Fruit fly (Drosophila melanogaster) whole organism, embryonic: Measurements from ENCODE around the gene Gr22c.
A peak's percentile ranks its signal among the peaks of the same experiment; 100 is the strongest.

ENCODE experiments used
- CG10267 ChIP-seq: fragments of 200-800 bp; sonication (Bioruptor generic); optimal IDR thresholded peaks from 2 replicates; lab custom pipeline; 2018; ENCODE audit warnings: missing biosample characterization, mild to moderate bottlenecking, missing genetic modification characterization, moderate library complexity
- CG11398 ChIP-seq: fragments of 200-800 bp; sonication (Bioruptor generic); optimal IDR thresholded peaks from 2 replicates; lab custom pipeline; 2016; ENCODE audit warnings: missing biosample characterization, missing genetic modification characterization
- CG14050 ChIP-seq: fragments of 200-800 bp; sonication (Bioruptor generic); IDR thresholded peaks from 3 replicates; pipeline ENCODE4 v1.3.6; 2022; ENCODE audit warnings: missing biosample characterization, missing genetic modification characterization
- CG14860 ChIP-seq: fragments of 200-800 bp; sonication (Bioruptor generic); IDR thresholded peaks from 3 replicates; pipeline ENCODE4 v1.3.6; 2022; ENCODE audit warnings: missing biosample characterization, missing genetic modification characterization; ENCODE audit not compliant: partially characterized antibody
- CG2116 ChIP-seq: fragments of 200-800 bp; sonication (Bioruptor generic); optimal IDR thresholded peaks from 3 replicates; lab custom pipeline; 2018; ENCODE audit warnings: missing biosample characterization, mild to moderate bottlenecking, missing genetic modification characterization
- CG3065 ChIP-seq: fragments of 200-800 bp; sonication (Bioruptor generic); optimal IDR thresholded peaks from 2 replicates; lab custom pipeline; 2016; ENCODE audit warnings: missing biosample characterization, missing genetic modification characterization
- CG34224 ChIP-seq: fragments of 200-800 bp; sonication (Bioruptor generic); IDR thresholded peaks from 3 replicates; pipeline ENCODE4 v1.3.6; 2022; ENCODE audit warnings: missing biosample characterization, missing genetic modification characterization; ENCODE audit not compliant: partially characterized antibody
- CG4424 ChIP-seq: fragments of 200-800 bp; sonication (Bioruptor generic); optimal IDR thresholded peaks from 3 replicates; lab custom pipeline; 2016; ENCODE audit warnings: missing biosample characterization, missing genetic modification characterization
- CG6791 ChIP-seq: fragments of 200-800 bp; sonication (Bioruptor generic); IDR thresholded peaks from 3 replicates; pipeline ENCODE4 v1.3.6; 2022; ENCODE audit warnings: missing biosample characterization, missing genetic modification characterization; ENCODE audit not compliant: partially characterized antibody
- CG6813 ChIP-seq: fragments of 200-800 bp; sonication (Bioruptor generic); optimal IDR thresholded peaks from 2 replicates; lab custom pipeline; 2017; ENCODE audit warnings: missing biosample characterization, missing genetic modification characterization, mild to moderate bottlenecking, moderate library complexity, missing genetic modification reagents
- CG8290 ChIP-seq, 3 experiments: fragments of 200-800 bp; sonication (Bioruptor generic); optimal IDR thresholded peaks; 2 replicates each; lab custom pipeline; 2016 to 2019; ENCODE audit warnings: missing biosample characterization in 3 of 3, missing genetic modification characterization in 3 of 3, mild to moderate bottlenecking in 2 of 3, moderate library complexity in 1 of 3
- CoRest ChIP-seq: fragments of 200-800 bp; sonication (Bioruptor generic); optimal IDR thresholded peaks from 3 replicates; lab custom pipeline; 2018; ENCODE audit warnings: missing biosample characterization, mild to moderate bottlenecking, missing genetic modification characterization, moderate library complexity
- Dll ChIP-seq: fragments of 200-800 bp; sonication (Bioruptor generic); IDR thresholded peaks from 4 replicates; pipeline ENCODE4 v1.3.6; 2022; ENCODE audit warnings: missing biosample characterization, missing genetic modification characterization; ENCODE audit not compliant: partially characterized antibody
- Doc3 ChIP-seq: fragments of 200-800 bp; sonication (Bioruptor generic); IDR thresholded peaks from 3 replicates; pipeline ENCODE4 v1.3.6; 2022; ENCODE audit warnings: missing biosample characterization, missing genetic modification characterization; ENCODE audit not compliant: partially characterized antibody
- Dref ChIP-seq: fragments of 200-800 bp; sonication (Bioruptor generic); IDR thresholded peaks from 2 replicates; pipeline ENCODE4 v1.3.6; 2022; ENCODE audit warnings: missing biosample characterization, missing genetic modification characterization
- E2f2 ChIP-seq: fragments of 200-800 bp; sonication (Bioruptor generic); IDR thresholded peaks from 2 replicates; pipeline ENCODE4 v1.3.6; 2022; ENCODE audit warnings: missing biosample characterization, missing genetic modification characterization
- HLH4C ChIP-seq: fragments of 200-800 bp; sonication (Bioruptor generic); IDR thresholded peaks from 3 replicates; pipeline ENCODE4 v1.3.6; 2022; ENCODE audit warnings: missing biosample characterization, missing genetic modification characterization; ENCODE audit not compliant: partially characterized antibody
- MBD-R2 ChIP-seq: fragments of 200-800 bp; sonication (Bioruptor generic); IDR thresholded peaks from 2 replicates; pipeline ENCODE4 v1.3.6; 2022; ENCODE audit warnings: missing biosample characterization, missing genetic modification characterization
- MESR4 ChIP-seq: fragments of 200-800 bp; sonication (Bioruptor generic); optimal IDR thresholded peaks from 2 replicates; lab custom pipeline; 2018; ENCODE audit warnings: missing biosample characterization, mild to moderate bottlenecking, missing genetic modification characterization, moderate library complexity
- NK7.1 ChIP-seq: fragments of 200-800 bp; sonication (Bioruptor generic); optimal IDR thresholded peaks from 3 replicates; lab custom pipeline; 2016; ENCODE audit warnings: missing biosample characterization, missing genetic modification characterization
- Rfx ChIP-seq: fragments of 200-800 bp; sonication (Bioruptor generic); IDR thresholded peaks from 2 replicates; pipeline ENCODE4 v1.3.6; 2022; ENCODE audit warnings: missing biosample characterization, missing genetic modification characterization
- Xrp1 ChIP-seq: fragments of 200-800 bp; sonication (Bioruptor generic); IDR thresholded peaks from 2 replicates; pipeline ENCODE4 v1.3.6; 2022; ENCODE audit warnings: missing biosample characterization, missing genetic modification characterization
- al ChIP-seq: fragments of 200-800 bp; sonication (Bioruptor generic); IDR thresholded peaks from 2 replicates; pipeline ENCODE4 v1.3.6; 2022; ENCODE audit warnings: missing biosample characterization, missing genetic modification characterization
- chinmo ChIP-seq: fragments of 200-800 bp; sonication (Bioruptor generic); IDR thresholded peaks from 4 replicates; pipeline ENCODE4 v1.3.6; 2022; ENCODE audit warnings: missing biosample characterization, missing genetic modification characterization; ENCODE audit not compliant: partially characterized antibody
- crp ChIP-seq, 2 experiments: fragments of 200-800 bp; sonication (Bioruptor generic); optimal IDR thresholded peaks; 2 replicates in 1 of 2; 3 replicates in 1 of 2; lab custom pipeline; 2017; ENCODE audit warnings: missing biosample characterization in 2 of 2, missing genetic modification characterization in 2 of 2, mild to moderate bottlenecking in 1 of 2, moderate library complexity in 1 of 2
- gcm ChIP-seq: fragments of 200-800 bp; sonication (Bioruptor generic); optimal IDR thresholded peaks from 2 replicates; lab custom pipeline; 2019; ENCODE audit warnings: missing biosample characterization, mild to moderate bottlenecking, missing genetic modification characterization, moderate library complexity
- gsb-n ChIP-seq: fragments of 200-800 bp; sonication (Bioruptor generic); optimal IDR thresholded peaks from 3 replicates; lab custom pipeline; 2018; ENCODE audit warnings: missing biosample characterization, mild to moderate bottlenecking, missing genetic modification characterization
- ind ChIP-seq: fragments of 200-800 bp; sonication (Bioruptor generic); optimal IDR thresholded peaks from 3 replicates; lab custom pipeline; 2016; ENCODE audit warnings: missing biosample characterization, missing genetic modification characterization
- nerfin-1 ChIP-seq: fragments of 200-800 bp; sonication (Bioruptor generic); optimal IDR thresholded peaks from 3 replicates; lab custom pipeline; 2019; ENCODE audit warnings: missing biosample characterization, mild to moderate bottlenecking, missing genetic modification characterization, moderate library complexity
- nom ChIP-seq: fragments of 200-800 bp; sonication (Bioruptor generic); optimal IDR thresholded peaks from 2 replicates; lab custom pipeline; 2017; ENCODE audit warnings: missing biosample characterization, missing genetic modification characterization, mild to moderate bottlenecking, moderate library complexity, missing genetic modification reagents
- onecut ChIP-seq: fragments of 200-800 bp; sonication (Bioruptor generic); IDR thresholded peaks from 2 replicates; pipeline ENCODE4 v1.3.6; 2022; ENCODE audit warnings: missing biosample characterization, missing genetic modification characterization
- prd ChIP-seq, 3 experiments: fragments of >200 bp in 2 of 3; fragments of 200-800 bp in 1 of 3; sonication (Bioruptor generic) in 1 of 3; optimal IDR thresholded peaks in 2 of 3; IDR thresholded peaks in 1 of 3; 2 replicates in 2 of 3; 3 replicates in 1 of 3; pipeline versions ENCODE4 v1.3.6 to Lab custom; 2017 to 2022; ENCODE audit warnings: missing biosample characterization in 1 of 3, missing genetic modification characterization in 1 of 3
- sd ChIP-seq: fragments of 200-800 bp; sonication (Bioruptor generic); optimal IDR thresholded peaks from 3 replicates; lab custom pipeline; 2018; ENCODE audit warnings: missing biosample characterization, mild to moderate bottlenecking, missing genetic modification characterization, moderate library complexity
- sens ChIP-seq: fragments of 200-800 bp; sonication (Bioruptor generic); peaks from one replicate; lab custom pipeline; 2016; ENCODE audit warnings: missing biosample characterization, missing genetic modification characterization
- tna ChIP-seq: fragments of 200-800 bp; sonication (Bioruptor generic); IDR thresholded peaks from 2 replicates; pipeline ENCODE4 v1.3.6; 2022; ENCODE audit warnings: missing biosample characterization, missing genetic modification characterization; ENCODE audit not compliant: partially characterized antibody
- toy ChIP-seq: fragments of 200-800 bp; sonication (Bioruptor generic); IDR thresholded peaks from 2 replicates; pipeline ENCODE4 v1.3.6; 2022; ENCODE audit warnings: missing biosample characterization, missing genetic modification characterization
- ttk ChIP-seq: fragments of 200-800 bp; sonication (Bioruptor generic); IDR thresholded peaks from 2 replicates; pipeline ENCODE4 v2.1.2; 2022; ENCODE audit warnings: missing biosample characterization, missing genetic modification characterization
- vnd ChIP-seq: fragments of 200-800 bp; sonication (Bioruptor generic); IDR thresholded peaks from 3 replicates; pipeline ENCODE4 v1.3.6; 2022; ENCODE audit warnings: missing biosample characterization, missing genetic modification characterization; ENCODE audit not compliant: partially characterized antibody
- vvl ChIP-seq: fragments of 200-800 bp; sonication (Bioruptor generic); IDR thresholded peaks from 2 replicates; pipeline ENCODE4 v1.3.6; 2022; ENCODE audit warnings: missing biosample characterization, missing genetic modification characterization

The Gr22c gene

DNA sequence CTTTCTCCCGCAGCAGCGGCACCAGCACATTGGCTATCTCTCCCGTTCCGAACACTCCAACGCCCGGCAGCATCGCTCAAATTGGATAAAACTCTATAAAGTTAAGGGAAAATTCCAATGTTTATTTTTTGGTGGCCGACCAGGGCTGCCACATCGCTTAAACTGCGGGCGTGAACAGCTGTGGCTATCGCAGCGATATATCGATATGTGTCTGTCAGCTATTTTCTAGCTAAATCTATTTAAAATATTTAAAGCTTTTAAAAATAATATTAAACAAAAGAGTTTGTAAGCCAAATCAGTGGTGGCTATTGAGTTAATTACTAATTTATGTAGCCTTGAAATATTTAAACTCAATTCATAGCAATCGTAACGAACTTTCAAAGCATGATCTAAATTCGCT, 39.7 kb downstream of the Gr22c start, which contains the start of the genes CG17712 and CG17648 (continued):
- TF ChIP-seq CG6813 (GFP tag; lab: Kevin White, UChicago) (no peak), Dref (GFP tag; lab: Robert Waterston, UW) (peak; percentile 77), CG6791 (GFP tag; lab: Robert Waterston, UW) (peak; percentile 89), NK7.1 (GFP tag; lab: Kevin White, UChicago) (no peak), ind (GFP tag; lab: Kevin White, UChicago) (no peak), CG14050 (GFP tag; lab: Robert Waterston, UW) (no peak), CG3065 (no peak), sens (peak; percentile 58), CG10267 (tag; lab: Kevin White, UChicago) (peak; percentile 2), toy (GFP tag; lab: Robert Waterston, UW) (no peak), vvl (GFP tag; lab: Robert Waterston, UW) (0 out of 2 replicates have a peak, but pooled peaks have one; percentile 16), gcm (peak; percentile 72), nom (GFP tag; lab: Kevin White, UChicago) (no peak), Rfx (GFP tag; lab: Robert Waterston, UW) (peak; percentile 45), E2f2 (GFP tag; lab: Robert Waterston, UW) (peak; percentile 56), gsb-n (tag; lab: Kevin White, UChicago) (no peak), CG2116 (peak; percentile 21), prd (optimal IDR thresholded peaks at IDR 0.05; lab: Kevin White, UChicago) (no peak), prd (GFP tag; IDR thresholded peaks at IDR 0.05; lab: Robert Waterston, UW) (no peak), sd (tag; lab: Kevin White, UChicago) (peak; percentile 45), CG34224 (GFP tag; lab: Robert Waterston, UW) (peak; percentile 86), HLH4C (GFP tag; lab: Robert Waterston, UW) (peak; percentile 74), ttk (GFP tag; lab: Robert Waterston, UW) (no peak), tna (peak; percentile 67), vnd (GFP tag; lab: Robert Waterston, UW) (peak; percentile 79), onecut (GFP tag; lab: Robert Waterston, UW) (no peak), CG8290 (GFP tag; optimal IDR thresholded peaks at IDR 0.05; lab: Kevin White, UChicago) (no peak), CG8290 (tag; optimal IDR thresholded peaks at IDR 0.05; lab: Kevin White, UChicago) (peak in 1 of 2 experiments; percentile 16), Doc3 (GFP tag; lab: Robert Waterston, UW) (peak; percentile 85), MESR4 (GFP tag; lab: Kevin White, UChicago) (peak; percentile 59), crp (GFP tag; optimal IDR thresholded peaks at IDR 0.05; lab: Kevin White, UChicago) (peak; percentile 31 to 90), Dll (GFP tag; lab: Robert Waterston, UW) (peak; percentile 90), MBD-R2 (GFP tag; lab: Robert Waterston, UW) (peak; percentile 98), Xrp1 (GFP tag; lab: Robert Waterston, UW) (no peak), CG11398 (GFP tag; lab: Kevin White, UChicago) (no peak), nerfin-1 (tag; lab: Kevin White, UChicago) (peak; percentile 15), CoRest (tag; lab: Kevin White, UChicago) (no peak), CG4424 (no peak), al (GFP tag; lab: Robert Waterston, UW) (0 out of 2 replicates have a peak, but pooled peaks have one; percentile 19)

DNA sequence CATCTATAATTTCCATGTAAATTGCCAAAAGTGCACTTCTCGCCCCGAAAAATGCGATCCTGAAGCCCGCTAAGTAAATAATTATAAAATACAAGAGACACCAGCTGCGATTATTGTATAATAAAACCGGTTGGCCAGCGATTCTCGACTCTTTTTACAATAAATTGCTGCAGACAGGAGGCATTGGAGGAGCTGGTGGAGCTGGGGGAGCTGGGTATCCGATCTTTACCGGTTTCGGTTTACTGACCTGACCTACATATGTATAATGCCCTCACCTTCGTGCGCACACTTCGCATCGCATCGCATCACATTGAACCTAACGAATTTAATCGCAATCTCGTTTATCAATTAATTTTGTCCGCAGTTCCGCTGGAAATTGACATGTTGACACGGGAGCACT, 43.2 kb downstream of the Gr22c start:
- TF ChIP-seq CG14860 (GFP tag; lab: Robert Waterston, UW), result no peak
- TF ChIP-seq chinmo, result 0 out of 4 replicates have a peak, but pooled peaks have one; percentile 59
